Worm (Caenorhabditis elegans) whole organism, L1 larva: ENCODE measurements around the gene B0334.13.
A peak's percentile ranks its signal among the peaks of the same experiment; 100 is the strongest.

Source experiments
- aly-2 ChIP-seq: fragments of 150-350 bp; optimal IDR thresholded peaks from 2 replicates; lab custom pipeline; 2014; ENCODE audit warnings: missing biosample characterization, missing genetic modification characterization
- blmp-1 ChIP-seq: fragments of 150-350 bp; optimal IDR thresholded peaks from 2 replicates; lab custom pipeline; 2014; ENCODE audit warnings: missing biosample characterization, missing genetic modification characterization
- fkh-10 ChIP-seq: sonication (generic microtip); optimal IDR thresholded peaks from 2 replicates; lab custom pipeline; 2017; ENCODE audit warnings: missing biosample characterization, missing genetic modification reagents, missing genetic modification characterization
- fkh-8 ChIP-seq: sonication (generic microtip); optimal IDR thresholded peaks from 2 replicates; lab custom pipeline; 2016; ENCODE audit warnings: mild to moderate bottlenecking, missing genetic modification characterization, missing compliant biosample characterization
- grh-1 ChIP-seq: fragments of 200-800 bp; sonication (Bioruptor generic); IDR thresholded peaks from 2 replicates; pipeline ENCODE4 v1.3.6; 2022; ENCODE audit warnings: missing genetic modification reagents, missing genetic modification characterization, missing compliant biosample characterization
- nhr-11 ChIP-seq: fragments of 150-350 bp; optimal IDR thresholded peaks from 2 replicates; lab custom pipeline; 2014; ENCODE audit warnings: missing biosample characterization, missing genetic modification characterization
- skn-1 ChIP-seq: fragments of 150-350 bp; optimal IDR thresholded peaks from 2 replicates; lab custom pipeline; 2014; ENCODE audit warnings: missing biosample characterization, missing genetic modification characterization
- swsn-7 ChIP-seq: sonication (generic microtip); optimal IDR thresholded peaks from 2 replicates; lab custom pipeline; 2016; ENCODE audit warnings: missing genetic modification characterization, missing compliant biosample characterization
- tlp-1 ChIP-seq: fragments of 150-350 bp; optimal IDR thresholded peaks from 2 replicates; lab custom pipeline; 2014; ENCODE audit warnings: missing biosample characterization, missing genetic modification characterization

- no peak for TF ChIP-seq blmp-1 (tag; lab: Kevin White, UChicago)
- TF ChIP-seq fkh-10 (GFP tag; lab: Kevin White, UChicago): peak; percentile 40
- peak; percentile 41 for TF ChIP-seq skn-1 (tag; lab: Kevin White, UChicago)
- no peak for TF ChIP-seq nhr-11 (tag; lab: Kevin White, UChicago)
- no peak for TF ChIP-seq tlp-1 (tag; lab: Kevin White, UChicago)
- peak; percentile 70 for TF ChIP-seq fkh-8
- TF ChIP-seq aly-2: peak; percentile 69
- peak; percentile 44; the same call in 1 of the 2 replicates for TF ChIP-seq grh-1 (GFP tag; lab: Robert Waterston, UW)
- peak; percentile 70 for TF ChIP-seq swsn-7 (tag; lab: Kevin White, UChicago)
Measured at ce11 chrII:11484600-11484999, 3.5 kb upstream of the B0334.13 start.
